Comparison of ENCODE assay signal across 1 worm cellular context in genomic region chrIV:425546-425945, ce11.
TF ChIP-seq lines count a peak whose summit lies in the region.

No protein-coding gene starts in this region.

TF ChIP-seq in whole organism, L1 larva, 84 proteins besides CTCF, POLR2A, EP300 and RAD21 (continued from another document):
- TF ChIP-seq ces-1 (GFP tag; optimal IDR thresholded peaks at IDR 0.05; lab: Kevin White, UChicago) (no peak), lsy-2 (tag; optimal IDR thresholded peaks at IDR 0.05; lab: Kevin White, UChicago) (peak; percentile 51 to 82), irx-1 (tag; optimal IDR thresholded peaks at IDR 0.05; lab: Kevin White, UChicago) (no peak), nhr-20 (tag; optimal IDR thresholded peaks at IDR 0.05; lab: Kevin White, UChicago) (no peak), dsc-1 (tag; optimal IDR thresholded peaks at IDR 0.05; lab: Kevin White, UChicago) (no peak), efl-1 (optimal IDR thresholded peaks at IDR 0.05; lab: Kevin White, UChicago) (peak; percentile 62 to 67), efl-1 (GFP tag; optimal IDR thresholded peaks at IDR 0.05 in 1 of 2; lab: Kevin White, UChicago) (peak; percentile 70 to 88), snu-23 (GFP tag; optimal IDR thresholded peaks at IDR 0.05; lab: Kevin White, UChicago) (peak; percentile 40), ztf-11 (tag; optimal IDR thresholded peaks at IDR 0.05; lab: Kevin White, UChicago) (no peak), fkh-8 (tag; optimal IDR thresholded peaks at IDR 0.05; lab: Kevin White, UChicago) (no peak), nhr-47 (tag; optimal IDR thresholded peaks at IDR 0.05; lab: Kevin White, UChicago) (peak; percentile 28), nhr-84 (tag; optimal IDR thresholded peaks at IDR 0.05; lab: Kevin White, UChicago) (no peak), fos-1 (tag; optimal IDR thresholded peaks at IDR 0.05; lab: Kevin White, UChicago) (no peak), tbx-2 (tag; optimal IDR thresholded peaks at IDR 0.05; lab: Kevin White, UChicago) (peak; percentile 11), sptf-1 (tag; optimal IDR thresholded peaks at IDR 0.05; lab: Kevin White, UChicago) (no peak), tlp-1 (tag; optimal IDR thresholded peaks at IDR 0.05; lab: Kevin White, UChicago) (no peak), nhr-237 (tag; optimal IDR thresholded peaks at IDR 0.05; lab: Kevin White, UChicago) (no peak), mep-1 (tag; optimal IDR thresholded peaks at IDR 0.05; lab: Kevin White, UChicago) (no peak), elt-2 (tag; optimal IDR thresholded peaks at IDR 0.05; lab: Kevin White, UChicago) (no peak), nhr-77 (tag; optimal IDR thresholded peaks at IDR 0.05; lab: Kevin White, UChicago) (no peak), pax-3 (tag; optimal IDR thresholded peaks at IDR 0.05; lab: Kevin White, UChicago) (no peak), aly-2 (tag; optimal IDR thresholded peaks at IDR 0.05; lab: Kevin White, UChicago) (no peak), C04F5.9 (tag; optimal IDR thresholded peaks at IDR 0.05; lab: Kevin White, UChicago) (no peak), lin-15B (tag; optimal IDR thresholded peaks at IDR 0.05; lab: Kevin White, UChicago) (peak; percentile 5), ama-1 (optimal IDR thresholded peaks at IDR 0.05; lab: Kevin White, UChicago) (no peak), unc-62 (GFP tag; optimal IDR thresholded peaks at IDR 0.05; lab: Kevin White, UChicago) (no peak), nhr-12 (tag; optimal IDR thresholded peaks at IDR 0.05; lab: Kevin White, UChicago) (no peak), ceh-8 (GFP tag; optimal IDR thresholded peaks at IDR 0.05; lab: Kevin White, UChicago) (no peak), alr-1 (tag; optimal IDR thresholded peaks at IDR 0.05; lab: Kevin White, UChicago; ENCODE audit: borderline replicate concordance) (no peak), mef-2 (tag; optimal IDR thresholded peaks at IDR 0.05; lab: Kevin White, UChicago) (no peak), ztf-4 (tag; optimal IDR thresholded peaks at IDR 0.05; lab: Kevin White, UChicago) (no peak), nhr-11 (tag; optimal IDR thresholded peaks at IDR 0.05; lab: Kevin White, UChicago) (no peak), lin-13 (GFP tag; optimal IDR thresholded peaks at IDR 0.05; lab: Kevin White, UChicago) (no peak), xbp-1 (tag; optimal IDR thresholded peaks at IDR 0.05; lab: Kevin White, UChicago) (peak; percentile 25), lin-14 (GFP tag; optimal IDR thresholded peaks at IDR 0.05; lab: Kevin White, UChicago) (no peak), lir-3 (tag; optimal IDR thresholded peaks at IDR 0.05; lab: Kevin White, UChicago; ENCODE audit: poor library complexity) (no peak), fkh-4 (tag; optimal IDR thresholded peaks at IDR 0.05; lab: Kevin White, UChicago; ENCODE audit: borderline replicate concordance) (no peak), C34B4.2 (tag; optimal IDR thresholded peaks at IDR 0.05; lab: Kevin White, UChicago) (no peak)
